Fruit fly (Drosophila melanogaster) whole organism, embryonic: Measurements from ENCODE around the gene MED18.

ENCODE experiments used
- Bdp1 ChIP-seq: fragments of 200-800 bp; sonication (Bioruptor generic); optimal IDR thresholded peaks from 3 replicates; lab custom pipeline; 2016; ENCODE audit warnings: missing biosample characterization, missing genetic modification characterization
- CG10959 ChIP-seq: fragments of 200-800 bp; sonication (Bioruptor generic); IDR thresholded peaks from 2 replicates; pipeline ENCODE4 v1.3.6; 2022; ENCODE audit warnings: missing biosample characterization, missing genetic modification characterization
- CG11696 ChIP-seq: fragments of 200-800 bp; sonication (Bioruptor generic); IDR thresholded peaks from 2 replicates; pipeline ENCODE4 v1.3.6; 2022; ENCODE audit warnings: missing biosample characterization, missing genetic modification characterization
- CG12155 ChIP-seq: fragments of 200-800 bp; sonication (Bioruptor generic); optimal IDR thresholded peaks from 3 replicates; lab custom pipeline; 2016; ENCODE audit warnings: missing biosample characterization, missing genetic modification characterization
- CG12942 ChIP-seq: fragments of 200-800 bp; sonication (Bioruptor generic); optimal IDR thresholded peaks from 3 replicates; lab custom pipeline; 2016; ENCODE audit warnings: missing biosample characterization, missing genetic modification characterization
- CG13287 ChIP-seq: fragments of 200-800 bp; sonication (Bioruptor generic); IDR thresholded peaks from 2 replicates; pipeline ENCODE4 v1.3.6; 2022; ENCODE audit warnings: missing biosample characterization, missing genetic modification characterization; ENCODE audit not compliant: partially characterized antibody
- CG17568 ChIP-seq: fragments of 200-800 bp; sonication (Bioruptor generic); optimal IDR thresholded peaks from 2 replicates; lab custom pipeline; 2018; ENCODE audit warnings: missing biosample characterization, mild to moderate bottlenecking, missing genetic modification characterization, moderate library complexity
- CG17612 ChIP-seq: fragments of 200-800 bp; sonication (Bioruptor generic); IDR thresholded peaks from 2 replicates; pipeline ENCODE4 v1.3.6; 2022; ENCODE audit warnings: missing biosample characterization, missing genetic modification characterization
- CG17802 ChIP-seq: fragments of 200-800 bp; sonication (Bioruptor generic); optimal IDR thresholded peaks from 2 replicates; lab custom pipeline; 2018; ENCODE audit warnings: missing biosample characterization, mild to moderate bottlenecking, missing genetic modification characterization, moderate library complexity
- CG18599 ChIP-seq: fragments of 200-800 bp; sonication (Bioruptor generic); optimal IDR thresholded peaks from 3 replicates; lab custom pipeline; 2017; ENCODE audit warnings: missing biosample characterization, missing genetic modification characterization, mild to moderate bottlenecking, moderate library complexity, missing genetic modification reagents
- CG3726 ChIP-seq: fragments of 200-800 bp; sonication (Bioruptor generic); IDR thresholded peaks from 3 replicates; pipeline ENCODE4, ENCODE4 v1.3.6; 2022; ENCODE audit warnings: missing biosample characterization, missing genetic modification characterization
- CG7372 ChIP-seq: fragments of 200-800 bp; sonication (Bioruptor generic); IDR thresholded peaks from 2 replicates; pipeline ENCODE4 v1.3.6; 2022; ENCODE audit warnings: missing biosample characterization, missing genetic modification characterization
- CG7839 ChIP-seq: fragments of 200-800 bp; sonication (Bioruptor generic); optimal IDR thresholded peaks from 3 replicates; lab custom pipeline; 2018; ENCODE audit warnings: missing biosample characterization, mild to moderate bottlenecking, missing genetic modification characterization, moderate library complexity
- CG9609 ChIP-seq: fragments of 200-800 bp; sonication (Bioruptor generic); optimal IDR thresholded peaks from 3 replicates; lab custom pipeline; 2016; ENCODE audit warnings: missing biosample characterization, missing genetic modification characterization
- CTCF ChIP-seq: fragments of 200-800 bp; sonication (Bioruptor generic); optimal IDR thresholded peaks from 2 replicates; lab custom pipeline; 2017; ENCODE audit warnings: missing biosample characterization, mild to moderate bottlenecking, missing genetic modification characterization, moderate library complexity
- Dll ChIP-seq: fragments of 200-800 bp; sonication (Bioruptor generic); IDR thresholded peaks from 4 replicates; pipeline ENCODE4 v1.3.6; 2022; ENCODE audit warnings: missing biosample characterization, missing genetic modification characterization; ENCODE audit not compliant: partially characterized antibody
- Dp ChIP-seq: fragments of 200-800 bp; sonication (Bioruptor generic); optimal IDR thresholded peaks from 2 replicates; lab custom pipeline; 2018; ENCODE audit warnings: missing biosample characterization, mild to moderate bottlenecking, missing genetic modification characterization, moderate library complexity
- Dref ChIP-seq: fragments of 200-800 bp; sonication (Bioruptor generic); IDR thresholded peaks from 2 replicates; pipeline ENCODE4 v1.3.6; 2022; ENCODE audit warnings: missing biosample characterization, missing genetic modification characterization
- E2f1 ChIP-seq: fragments of 200-800 bp; sonication (Bioruptor generic); IDR thresholded peaks from 2 replicates; pipeline ENCODE4 v1.3.6; 2022; ENCODE audit warnings: missing biosample characterization, missing genetic modification characterization
- E2f2 ChIP-seq: fragments of 200-800 bp; sonication (Bioruptor generic); IDR thresholded peaks from 2 replicates; pipeline ENCODE4 v1.3.6; 2022; ENCODE audit warnings: missing biosample characterization, missing genetic modification characterization
- H15 ChIP-seq: fragments of 200-800 bp; sonication (Bioruptor generic); IDR thresholded peaks from 3 replicates; pipeline ENCODE4 v1.3.6; 2022; ENCODE audit warnings: missing biosample characterization, missing genetic modification characterization
- HLH3B ChIP-seq: fragments of 200-800 bp; sonication (Bioruptor generic); IDR thresholded peaks from 2 replicates; pipeline ENCODE4 v1.3.6; 2022; ENCODE audit warnings: missing biosample characterization, missing genetic modification characterization
- MESR4 ChIP-seq: fragments of 200-800 bp; sonication (Bioruptor generic); optimal IDR thresholded peaks from 2 replicates; lab custom pipeline; 2018; ENCODE audit warnings: missing biosample characterization, mild to moderate bottlenecking, missing genetic modification characterization, moderate library complexity
- Med ChIP-seq: fragments of 200-800 bp; sonication (Bioruptor generic); peaks from one replicate; lab custom pipeline; 2016; ENCODE audit warnings: missing biosample characterization, missing genetic modification characterization, mild to moderate bottlenecking, inconsistent platforms, moderate library complexity
- NC2β ChIP-seq: fragments of 200-800 bp; sonication (Bioruptor generic); optimal IDR thresholded peaks from 2 replicates; lab custom pipeline; 2016; ENCODE audit warnings: missing biosample characterization, missing genetic modification characterization
- NFAT ChIP-seq: fragments of 200-800 bp; sonication (Bioruptor generic); IDR thresholded peaks from 2 replicates; pipeline ENCODE4 v1.3.6; 2022; ENCODE audit warnings: missing biosample characterization, missing genetic modification characterization
- ase ChIP-seq: fragments of 200-800 bp; sonication (Bioruptor generic); IDR thresholded peaks from 3 replicates; pipeline ENCODE4 v1.3.6; 2022; ENCODE audit warnings: missing biosample characterization, missing genetic modification characterization
- caup ChIP-seq: fragments of 200-800 bp; sonication (Bioruptor generic); optimal IDR thresholded peaks from 3 replicates; lab custom pipeline; 2017; ENCODE audit warnings: missing biosample characterization, mild to moderate bottlenecking, missing genetic modification characterization, moderate library complexity; ENCODE audit not compliant: severe bottlenecking
- cg ChIP-seq: fragments of 200-800 bp; sonication (Bioruptor generic); optimal IDR thresholded peaks from 3 replicates; lab custom pipeline; 2019; ENCODE audit warnings: missing biosample characterization, mild to moderate bottlenecking, missing genetic modification characterization, moderate library complexity
- exex ChIP-seq: fragments of 200-800 bp; sonication (Bioruptor generic); optimal IDR thresholded peaks from 4 replicates; lab custom pipeline; 2018; ENCODE audit warnings: missing biosample characterization, mild to moderate bottlenecking, missing genetic modification characterization, moderate library complexity
- gcm ChIP-seq: fragments of 200-800 bp; sonication (Bioruptor generic); optimal IDR thresholded peaks from 2 replicates; lab custom pipeline; 2019; ENCODE audit warnings: missing biosample characterization, mild to moderate bottlenecking, missing genetic modification characterization, moderate library complexity
- gfzf ChIP-seq: fragments of 200-800 bp; sonication (Bioruptor generic); optimal IDR thresholded peaks from 2 replicates; lab custom pipeline; 2016; ENCODE audit warnings: missing biosample characterization, mild to moderate bottlenecking, missing genetic modification characterization, moderate library complexity
- kay ChIP-seq: fragments of 200-800 bp; sonication (Bioruptor generic); optimal IDR thresholded peaks from 2 replicates; lab custom pipeline; 2016; ENCODE audit warnings: missing biosample characterization, missing genetic modification characterization
- lola ChIP-seq, 3 experiments: fragments of >200 bp in 2 of 3; fragments of 200-800 bp in 1 of 3; sonication (Bioruptor generic) in 1 of 3; optimal IDR thresholded peaks; 2 replicates each; lab custom pipeline; 2017 to 2019; ENCODE audit warnings: missing biosample characterization in 3 of 3, missing genetic modification characterization in 3 of 3, mild to moderate bottlenecking in 1 of 3, moderate library complexity in 1 of 3
- pita ChIP-seq: fragments of 200-800 bp; sonication (Bioruptor generic); optimal IDR thresholded peaks from 2 replicates; lab custom pipeline; 2017; ENCODE audit warnings: missing biosample characterization, mild to moderate bottlenecking, missing genetic modification characterization
- pzg ChIP-seq: fragments of 200-800 bp; sonication (Bioruptor generic); optimal IDR thresholded peaks from 3 replicates; lab custom pipeline; 2018; ENCODE audit warnings: missing biosample characterization, mild to moderate bottlenecking, missing genetic modification characterization, moderate library complexity
- slou ChIP-seq: fragments of 200-800 bp; sonication (Bioruptor generic); optimal IDR thresholded peaks from 3 replicates; lab custom pipeline; 2016; ENCODE audit warnings: missing biosample characterization, missing genetic modification characterization
- ssp ChIP-seq: fragments of 200-800 bp; sonication (Bioruptor generic); IDR thresholded peaks from 2 replicates; pipeline ENCODE4 v1.3.6; 2022; ENCODE audit warnings: missing biosample characterization, missing genetic modification characterization
- stwl ChIP-seq: fragments of 200-800 bp; sonication (Bioruptor generic); optimal IDR thresholded peaks from 3 replicates; lab custom pipeline; 2018; ENCODE audit warnings: missing biosample characterization, mild to moderate bottlenecking, missing genetic modification characterization, moderate library complexity
- tll ChIP-seq, 2 experiments: fragments of 200-800 bp in 1 of 2; fragments of >200 bp in 1 of 2; sonication (Bioruptor generic) in 1 of 2; optimal IDR thresholded peaks; 2 replicates each; lab custom pipeline; 2017 to 2019; ENCODE audit warnings: missing biosample characterization in 2 of 2, missing genetic modification characterization in 2 of 2, mild to moderate bottlenecking in 1 of 2, moderate library complexity in 1 of 2
- wek ChIP-seq: fragments of 200-800 bp; sonication (Bioruptor generic); optimal IDR thresholded peaks from 3 replicates; lab custom pipeline; 2018; ENCODE audit warnings: missing biosample characterization, mild to moderate bottlenecking, missing genetic modification characterization, moderate library complexity
- yki ChIP-seq: fragments of >200 bp; optimal IDR thresholded peaks from 3 replicates; lab custom pipeline; 2018
- zen ChIP-seq: fragments of 200-800 bp; sonication (Bioruptor generic); optimal IDR thresholded peaks from 3 replicates; lab custom pipeline; 2018; ENCODE audit warnings: missing biosample characterization, mild to moderate bottlenecking, missing genetic modification characterization, moderate library complexity
- zf30C ChIP-seq: fragments of 200-800 bp; sonication (Bioruptor generic); optimal IDR thresholded peaks from 3 replicates; lab custom pipeline; 2018; ENCODE audit warnings: missing biosample characterization, mild to moderate bottlenecking, missing genetic modification characterization

The MED18 gene

DNA sequence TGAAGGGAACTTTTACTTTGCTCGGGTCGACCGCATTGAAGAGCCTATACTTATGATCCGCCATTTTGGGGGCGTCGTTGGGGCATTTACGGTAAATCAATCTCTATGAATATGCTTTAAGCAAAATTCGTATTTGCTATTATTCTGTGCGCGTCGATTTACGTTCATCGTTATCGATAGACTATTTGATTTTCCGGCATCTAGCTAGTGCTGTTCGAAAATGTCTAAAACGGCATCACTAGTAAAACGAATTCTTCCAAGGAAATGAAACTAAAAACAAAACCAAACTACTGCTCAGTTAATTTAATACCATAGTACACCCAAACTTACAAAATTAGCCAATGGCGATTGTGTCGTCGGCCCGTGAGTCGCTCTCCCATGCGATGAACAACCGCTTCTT is at the start of gene MED18, which contains the start of gene Gcna (continued):
- TF ChIP-seq Dref (GFP tag; lab: Robert Waterston, UW) (peak; percentile 75), CG7839 (tag; lab: Kevin White, UChicago) (no peak), Med (GFP tag; lab: Kevin White, UChicago) (peak; percentile 8), CG7372 (no peak), CG9609 (no peak), CG11696 (GFP tag; lab: Robert Waterston, UW) (no peak), HLH3B (GFP tag; lab: Robert Waterston, UW) (no peak), CG3726 (no peak), lola (GFP tag; optimal IDR thresholded peaks at IDR 0.05; lab: Kevin White, UChicago) (no peak), CG17612 (GFP tag; lab: Robert Waterston, UW) (no peak), wek (GFP tag; lab: Kevin White, UChicago) (no peak), caup (no peak), CG18599 (no peak), cg (GFP tag; lab: Kevin White, UChicago) (no peak), CG12942 (no peak), gcm (GFP tag; lab: Kevin White, UChicago) (no peak), tll (GFP tag; optimal IDR thresholded peaks at IDR 0.05; lab: Kevin White, UChicago) (no peak), Bdp1 (GFP tag; lab: Kevin White, UChicago) (no peak), CG10959 (GFP tag; lab: Robert Waterston, UW) (no peak), MESR4 (GFP tag; lab: Kevin White, UChicago) (peak; percentile 58), CG17802 (tag; lab: Kevin White, UChicago) (no peak), Dll (GFP tag; lab: Robert Waterston, UW) (0 out of 4 replicates have a peak, but pooled peaks have one; percentile 51)

DNA sequence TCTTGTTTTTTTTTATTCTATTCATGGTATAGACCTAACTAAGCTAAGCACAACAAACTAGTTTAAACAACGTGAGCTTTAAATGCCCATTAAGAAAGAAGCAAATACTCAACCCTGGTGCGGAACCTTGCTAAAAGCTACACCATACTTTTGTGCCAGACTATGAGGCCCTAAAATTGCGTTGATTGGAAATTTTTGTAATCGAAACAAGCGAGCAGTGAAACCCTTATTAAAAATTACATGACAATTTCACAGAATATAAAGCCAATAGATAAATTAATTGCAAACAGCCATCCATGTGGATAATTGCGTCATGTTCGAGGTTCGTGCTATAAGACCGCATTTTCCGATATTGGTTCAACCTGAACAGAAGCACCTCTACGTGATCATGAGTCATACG is 46.7 kb upstream of the MED18 start:
- peak; percentile 6 for TF ChIP-seq pzg (GFP tag; lab: Kevin White, UChicago)
- no peak for TF ChIP-seq H15
- peak; percentile 16 for TF ChIP-seq stwl (tag; lab: Kevin White, UChicago)
- no peak for TF ChIP-seq NC2β (GFP tag; lab: Kevin White, UChicago)
- TF ChIP-seq zen (tag; lab: Kevin White, UChicago) = peak; percentile 31
- TF ChIP-seq CG17802 (tag; lab: Kevin White, UChicago) = peak; percentile 27
- peak; percentile 38 for TF ChIP-seq gfzf (GFP tag; lab: Kevin White, UChicago)
- no peak for TF ChIP-seq slou (GFP tag; lab: Kevin White, UChicago)
- peak; percentile 0 for TF ChIP-seq Dp
- TF ChIP-seq CG18599 = no peak
- TF ChIP-seq pita = peak; percentile 23
- TF ChIP-seq CG17568 (GFP tag; lab: Kevin White, UChicago) = no peak
- TF ChIP-seq Med (GFP tag; lab: Kevin White, UChicago) = peak; percentile 73
- peak; percentile 24; the same call in 1 of the 2 replicates for TF ChIP-seq E2f2 (GFP tag; lab: Robert Waterston, UW)
- peak; percentile 30 for TF ChIP-seq exex (tag; lab: Kevin White, UChicago)
- no peak for TF ChIP-seq CG12155 (GFP tag; lab: Kevin White, UChicago)
- TF ChIP-seq CG13287 (GFP tag; lab: Robert Waterston, UW) = peak; percentile 12; the same call in 1 of the 2 replicates
- TF ChIP-seq CG3726 = no peak
- no peak for TF ChIP-seq yki
- TF ChIP-seq E2f1 (GFP tag; lab: Robert Waterston, UW) = no peak
- no peak for TF ChIP-seq ssp (GFP tag; lab: Robert Waterston, UW)
- no peak for TF ChIP-seq ase
- TF ChIP-seq zf30C (GFP tag; lab: Kevin White, UChicago) = no peak
- peak; percentile 66 for TF ChIP-seq CTCF (GFP tag; lab: Kevin White, UChicago)
- 0 out of 2 replicates have a peak, but pooled peaks have one; percentile 6 for TF ChIP-seq NFAT (GFP tag; lab: Robert Waterston, UW)
- TF ChIP-seq kay (GFP tag; lab: Kevin White, UChicago) = peak; percentile 67
